Fruit fly (Drosophila melanogaster) Kc167 (cell line): ENCODE measurements around the gene smg.

Source experiments
- Myc ChIP-seq: fragments of >200 bp; optimal IDR thresholded peaks from 2 replicates; lab custom pipeline; 2017; ENCODE audit warnings: missing external identifiers
- Sin3A ChIP-seq: fragments of >200 bp; optimal IDR thresholded peaks from 2 replicates; lab custom pipeline; 2018; ENCODE audit warnings: missing external identifiers
- h ChIP-seq: fragments of >200 bp; optimal IDR thresholded peaks from 3 replicates; lab custom pipeline; 2018; ENCODE audit warnings: missing external identifiers
- insv ChIP-seq: fragments of >200 bp; optimal IDR thresholded peaks from 3 replicates; lab custom pipeline; 2018; ENCODE audit warnings: missing external identifiers
- psq ChIP-seq: fragments of >200 bp; optimal IDR thresholded peaks from 2 replicates; lab custom pipeline; 2017; ENCODE audit warnings: missing external identifiers
- ttk ChIP-seq: sonication (Bioruptor generic); optimal IDR thresholded peaks from 2 replicates; lab custom pipeline; 2017; ENCODE audit warnings: missing external identifiers

smg gene

dm6 chr3L:9033537-9033936 is 35.7 kb upstream of the smg start:
- TF ChIP-seq psq (lab: Kevin White, UChicago) (no peak), Myc (lab: Kevin White, UChicago) (no peak), h (lab: Kevin White, UChicago) (no peak), insv (no peak), ttk (lab: Kevin White, UChicago) (no peak), Sin3A (lab: Kevin White, UChicago) (no peak)

dm6 chr3L:9032871-9033270 is 35.1 kb upstream of the smg start:
- no peak for TF ChIP-seq ttk (lab: Kevin White, UChicago)
- TF ChIP-seq insv, result no peak
- no peak for TF ChIP-seq h (lab: Kevin White, UChicago)
- no peak for TF ChIP-seq psq (lab: Kevin White, UChicago)
- no peak for TF ChIP-seq Sin3A (lab: Kevin White, UChicago)
- TF ChIP-seq Myc (lab: Kevin White, UChicago), result no peak

- no peak for TF ChIP-seq Sin3A (lab: Kevin White, UChicago)
- TF ChIP-seq Myc (lab: Kevin White, UChicago), result no peak
- TF ChIP-seq insv, result no peak
- no peak for TF ChIP-seq h (lab: Kevin White, UChicago)
- TF ChIP-seq ttk (lab: Kevin White, UChicago), result no peak
- no peak for TF ChIP-seq psq (lab: Kevin White, UChicago)
These were observed 31.5 kb upstream of the smg start for dm6 chr3L:9029183-9029789.

dm6 chr3L:9028057-9028456 is 30.3 kb upstream of the smg start:
- no peak for TF ChIP-seq ttk (lab: Kevin White, UChicago)
- no peak for TF ChIP-seq Sin3A (lab: Kevin White, UChicago)
- TF ChIP-seq Myc (lab: Kevin White, UChicago), result no peak
- no peak for TF ChIP-seq psq (lab: Kevin White, UChicago)
- TF ChIP-seq insv, result no peak
- no peak for TF ChIP-seq h (lab: Kevin White, UChicago)

dm6 chr3L:9027122-9027696 is 29.4 kb upstream of the smg start:
- TF ChIP-seq ttk (lab: Kevin White, UChicago) (no peak), psq (lab: Kevin White, UChicago) (no peak), Myc (lab: Kevin White, UChicago) (no peak), h (lab: Kevin White, UChicago) (no peak), Sin3A (lab: Kevin White, UChicago) (no peak), insv (no peak)

- TF ChIP-seq Sin3A (lab: Kevin White, UChicago) (no peak), insv (no peak), psq (lab: Kevin White, UChicago) (no peak), Myc (lab: Kevin White, UChicago) (no peak), h (lab: Kevin White, UChicago) (no peak), ttk (lab: Kevin White, UChicago) (no peak)
These were observed 28.8 kb upstream of the smg start for dm6 chr3L:9026568-9026967.

dm6 chr3L:9025680-9026079 is 27.9 kb upstream of the smg start:
- TF ChIP-seq insv, result no peak
- no peak for TF ChIP-seq ttk (lab: Kevin White, UChicago)
- TF ChIP-seq Myc (lab: Kevin White, UChicago), result no peak
- no peak for TF ChIP-seq Sin3A (lab: Kevin White, UChicago)
- no peak for TF ChIP-seq psq (lab: Kevin White, UChicago)
- TF ChIP-seq h (lab: Kevin White, UChicago), result no peak

- TF ChIP-seq h (lab: Kevin White, UChicago), result no peak
- no peak for TF ChIP-seq Myc (lab: Kevin White, UChicago)
- no peak for TF ChIP-seq Sin3A (lab: Kevin White, UChicago)
- TF ChIP-seq psq (lab: Kevin White, UChicago), result no peak
- TF ChIP-seq ttk (lab: Kevin White, UChicago), result no peak
- TF ChIP-seq insv, result no peak
These were observed 27.4 kb upstream of the smg start for dm6 chr3L:9025178-9025577.

dm6 chr3L:9024741-9025140 is 27.0 kb upstream of the smg start:
- TF ChIP-seq insv (no peak), ttk (lab: Kevin White, UChicago) (no peak), h (lab: Kevin White, UChicago) (no peak)

dm6 chr3L:9023627-9024026 is 25.8 kb upstream of the smg start:
- TF ChIP-seq ttk (lab: Kevin White, UChicago) (no peak), h (lab: Kevin White, UChicago) (no peak), Sin3A (lab: Kevin White, UChicago) (no peak), insv (no peak), Myc (lab: Kevin White, UChicago) (no peak), psq (lab: Kevin White, UChicago) (no peak)

dm6 chr3L:9020436-9021370 is 22.9 kb upstream of the smg start:
- TF ChIP-seq Myc (lab: Kevin White, UChicago), result no peak
- TF ChIP-seq insv, result no peak
- no peak for TF ChIP-seq Sin3A (lab: Kevin White, UChicago)
- TF ChIP-seq ttk (lab: Kevin White, UChicago), result no peak
- no peak for TF ChIP-seq h (lab: Kevin White, UChicago)
- TF ChIP-seq psq (lab: Kevin White, UChicago), result no peak
